Fruit fly (Drosophila melanogaster) whole organism, adult: Measurements from ENCODE around the gene Ir62a.

Experiments
- CG11617 ChIP-seq: fragments of 200-800 bp; sonication (Bioruptor generic); optimal IDR thresholded peaks from 2 replicates; lab custom pipeline; 2017; ENCODE audit warnings: mild to moderate bottlenecking, missing biosample characterization, missing genetic modification reagents, missing genetic modification characterization
- CG12768 ChIP-seq: fragments of 200-800 bp; sonication (Bioruptor generic); optimal IDR thresholded peaks from 2 replicates; lab custom pipeline; 2017; ENCODE audit warnings: missing biosample characterization, missing genetic modification characterization, mild to moderate bottlenecking, moderate library complexity, missing genetic modification reagents
- CG14711 ChIP-seq: fragments of 200-800 bp; sonication (Bioruptor generic); optimal IDR thresholded peaks from 2 replicates; lab custom pipeline; 2018; ENCODE audit warnings: missing biosample characterization, mild to moderate bottlenecking, missing genetic modification characterization, moderate library complexity
- CG1620 ChIP-seq: fragments of 200-800 bp; sonication (Bioruptor generic); optimal IDR thresholded peaks from 2 replicates; lab custom pipeline; 2016; ENCODE audit warnings: missing biosample characterization, missing genetic modification characterization
- CG33017 ChIP-seq: fragments of 200-800 bp; sonication (Bioruptor generic); optimal IDR thresholded peaks from 2 replicates; lab custom pipeline; 2018; ENCODE audit warnings: missing biosample characterization, mild to moderate bottlenecking, missing genetic modification characterization, moderate library complexity
- CG5204 ChIP-seq: fragments of 200-800 bp; sonication (Bioruptor generic); optimal IDR thresholded peaks from 2 replicates; lab custom pipeline; 2016; ENCODE audit warnings: missing biosample characterization, missing genetic modification characterization
- CG7045 ChIP-seq: fragments of 200-800 bp; sonication (Bioruptor generic); optimal IDR thresholded peaks from 2 replicates; lab custom pipeline; 2017; ENCODE audit warnings: missing biosample characterization, mild to moderate bottlenecking, missing genetic modification characterization
- CG7101 ChIP-seq: fragments of 200-800 bp; sonication (Bioruptor generic); optimal IDR thresholded peaks from 2 replicates; lab custom pipeline; 2018; ENCODE audit warnings: missing biosample characterization, mild to moderate bottlenecking, missing genetic modification characterization, moderate library complexity
- Clk ChIP-seq: fragments of 200-800 bp; sonication (Bioruptor generic); optimal IDR thresholded peaks from 2 replicates; lab custom pipeline; 2017; ENCODE audit warnings: missing biosample characterization, missing genetic modification characterization
- Crg-1 ChIP-seq: fragments of 200-800 bp; sonication (Bioruptor generic); optimal IDR thresholded peaks from 2 replicates; lab custom pipeline; 2016; ENCODE audit warnings: missing biosample characterization, missing genetic modification characterization
- Hr96 ChIP-seq: fragments of 200-800 bp; sonication (Bioruptor generic); optimal IDR thresholded peaks from 2 replicates; lab custom pipeline; 2016; ENCODE audit warnings: missing biosample characterization, missing genetic modification characterization
- Mnt ChIP-seq: fragments of 200-800 bp; sonication (Bioruptor generic); optimal IDR thresholded peaks from 2 replicates; lab custom pipeline; 2016; ENCODE audit warnings: missing biosample characterization, mild to moderate bottlenecking, missing genetic modification characterization
- bab1 ChIP-seq: fragments of 200-800 bp; sonication (Bioruptor generic); optimal IDR thresholded peaks from 3 replicates; lab custom pipeline; 2019; ENCODE audit warnings: missing biosample characterization, mild to moderate bottlenecking, missing genetic modification characterization, moderate library complexity
- cic ChIP-seq: fragments of 200-800 bp; sonication (Bioruptor generic); optimal IDR thresholded peaks from 2 replicates; lab custom pipeline; 2017; ENCODE audit warnings: missing biosample characterization, mild to moderate bottlenecking, missing genetic modification characterization, moderate library complexity
- cnc ChIP-seq, 2 experiments: fragments of >200 bp; optimal IDR thresholded peaks; 2 replicates each; lab custom pipeline; 2017
- kay ChIP-seq: fragments of 200-800 bp; sonication (Bioruptor generic); peaks from one replicate; lab custom pipeline; 2016; ENCODE audit warnings: missing biosample characterization, missing genetic modification characterization, borderline replicate concordance
- ovo ChIP-seq: fragments of 200-800 bp; sonication (Bioruptor generic); optimal IDR thresholded peaks from 2 replicates; lab custom pipeline; 2016; ENCODE audit warnings: missing biosample characterization, missing genetic modification characterization
- pad ChIP-seq: fragments of 200-800 bp; sonication (Bioruptor generic); optimal IDR thresholded peaks from 3 replicates; lab custom pipeline; 2017; ENCODE audit warnings: missing biosample characterization, missing genetic modification characterization, mild to moderate bottlenecking, moderate library complexity, missing genetic modification reagents
- tj ChIP-seq: fragments of 200-800 bp; sonication (Bioruptor generic); optimal IDR thresholded peaks from 3 replicates; lab custom pipeline; 2017; ENCODE audit warnings: missing biosample characterization, mild to moderate bottlenecking, missing genetic modification characterization, moderate library complexity
- toe ChIP-seq: fragments of 200-800 bp; sonication (Bioruptor generic); optimal IDR thresholded peaks from 2 replicates; lab custom pipeline; 2016; ENCODE audit warnings: missing biosample characterization, missing genetic modification characterization

The Ir62a gene

DNA sequence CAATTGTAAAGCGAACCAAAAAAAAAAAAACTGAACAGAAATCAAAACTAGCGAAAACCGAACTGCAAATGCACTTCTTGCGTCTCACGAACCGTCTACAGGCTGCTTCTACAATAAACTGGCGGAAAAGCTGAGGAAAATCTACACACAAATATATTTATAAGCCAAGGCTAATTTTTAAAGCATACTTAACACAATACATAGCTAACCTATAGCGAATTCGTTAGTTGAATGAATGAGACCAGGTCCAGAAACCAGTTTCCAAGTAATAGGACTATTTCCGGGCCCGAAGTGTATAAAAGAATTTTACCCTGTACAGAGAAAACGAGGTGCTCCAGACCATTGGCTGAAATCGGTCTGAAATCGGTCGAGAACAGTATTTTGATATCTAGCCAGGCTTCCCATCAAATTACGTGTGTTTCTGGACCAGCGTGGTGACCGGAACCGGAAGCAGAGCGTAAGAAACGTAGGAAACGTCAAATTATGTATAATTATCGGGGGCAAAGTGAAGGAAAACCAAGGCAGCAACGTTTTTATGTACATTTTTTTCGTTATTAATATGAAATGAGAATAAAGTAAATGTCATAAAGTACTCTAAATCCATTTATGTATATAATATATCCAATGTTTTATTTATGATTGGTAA is 44.8 kb upstream of the Ir62a start:
- TF ChIP-seq CG11617 (no peak), CG5204 (GFP tag; lab: Kevin White, UChicago) (no peak), Clk (GFP tag; lab: Kevin White, UChicago) (no peak), Hr96 (GFP tag; lab: Kevin White, UChicago) (no peak), CG1620 (GFP tag; lab: Kevin White, UChicago) (no peak), Crg-1 (no peak)

DNA sequence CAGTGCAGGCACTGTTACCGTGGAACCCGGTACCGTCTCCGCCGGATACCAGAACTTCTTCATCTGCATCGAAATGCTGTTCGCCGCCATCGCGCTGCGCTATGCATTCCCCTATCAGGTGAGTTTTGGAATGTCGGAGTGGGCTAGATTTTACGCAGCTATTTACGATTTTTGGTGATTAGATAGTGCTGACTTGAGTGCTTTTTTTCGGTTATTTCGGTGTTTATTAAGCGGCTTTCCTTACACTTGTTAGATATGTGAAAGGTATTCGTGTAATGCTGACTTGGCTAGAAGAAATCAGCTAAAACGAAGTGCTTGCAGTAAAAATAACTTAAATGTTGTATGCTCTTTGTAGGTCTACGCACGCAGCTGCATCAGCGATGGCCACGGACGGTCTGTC is 42.1 kb upstream of the Ir62a start:
- TF ChIP-seq cic = no peak
- TF ChIP-seq CG33017 = no peak
- TF ChIP-seq Clk (GFP tag; lab: Kevin White, UChicago) = no peak

DNA sequence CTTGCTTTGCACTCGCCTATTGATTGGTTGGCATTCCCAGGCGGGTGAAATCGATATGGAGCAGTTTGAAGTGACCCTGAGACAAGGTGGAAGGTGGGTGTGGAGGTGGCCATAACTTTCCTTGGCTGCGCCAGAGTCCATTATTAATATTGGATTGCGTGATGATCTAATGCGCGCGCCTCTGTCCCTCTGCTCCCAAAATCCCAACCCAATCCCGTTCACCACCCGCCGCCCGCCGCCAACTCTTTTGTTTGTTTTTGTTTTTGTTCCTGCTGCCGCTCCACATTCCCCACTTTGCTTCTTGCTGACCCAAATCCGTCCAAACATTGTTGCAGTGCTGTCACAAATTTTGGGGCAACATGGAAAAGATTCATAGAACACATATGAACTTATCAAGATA is 40.0 kb upstream of the Ir62a start:
- no peak for TF ChIP-seq cic
- no peak for TF ChIP-seq Clk (GFP tag; lab: Kevin White, UChicago)
- no peak for TF ChIP-seq bab1
- no peak for TF ChIP-seq cnc (optimal IDR thresholded peaks at IDR 0.05; lab: Kevin White, UChicago)
- TF ChIP-seq ovo (GFP tag; lab: Kevin White, UChicago) = no peak
- TF ChIP-seq CG7045 (GFP tag; lab: Kevin White, UChicago) = no peak
- peak; percentile 45 for TF ChIP-seq kay (GFP tag; lab: Kevin White, UChicago)
- TF ChIP-seq tj (GFP tag; lab: Kevin White, UChicago) = peak; percentile 1
- no peak for TF ChIP-seq toe
- TF ChIP-seq CG11617 = no peak

DNA sequence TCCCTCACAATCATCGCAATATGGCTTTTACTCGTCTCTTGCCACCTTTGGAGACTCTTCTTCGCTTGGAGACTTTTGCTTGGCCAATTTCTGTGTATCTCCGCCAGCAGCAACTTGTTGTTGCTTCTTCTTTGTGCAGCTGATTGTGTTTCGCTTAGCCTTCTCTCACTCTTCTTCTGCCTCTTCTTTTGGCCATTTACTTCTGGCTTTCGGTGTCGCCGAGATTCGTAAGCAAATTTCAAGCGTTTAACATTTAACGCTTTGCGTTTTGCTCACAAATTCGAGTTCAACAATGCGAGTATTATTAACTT is 38.9 kb upstream of the Ir62a start:
- TF ChIP-seq tj (GFP tag; lab: Kevin White, UChicago) (peak; percentile 59), bab1 (peak; percentile 9), Crg-1 (no peak), CG7101 (no peak), ovo (GFP tag; lab: Kevin White, UChicago) (no peak), CG12768 (GFP tag; lab: Kevin White, UChicago) (no peak), Hr96 (GFP tag; lab: Kevin White, UChicago) (no peak)

DNA sequence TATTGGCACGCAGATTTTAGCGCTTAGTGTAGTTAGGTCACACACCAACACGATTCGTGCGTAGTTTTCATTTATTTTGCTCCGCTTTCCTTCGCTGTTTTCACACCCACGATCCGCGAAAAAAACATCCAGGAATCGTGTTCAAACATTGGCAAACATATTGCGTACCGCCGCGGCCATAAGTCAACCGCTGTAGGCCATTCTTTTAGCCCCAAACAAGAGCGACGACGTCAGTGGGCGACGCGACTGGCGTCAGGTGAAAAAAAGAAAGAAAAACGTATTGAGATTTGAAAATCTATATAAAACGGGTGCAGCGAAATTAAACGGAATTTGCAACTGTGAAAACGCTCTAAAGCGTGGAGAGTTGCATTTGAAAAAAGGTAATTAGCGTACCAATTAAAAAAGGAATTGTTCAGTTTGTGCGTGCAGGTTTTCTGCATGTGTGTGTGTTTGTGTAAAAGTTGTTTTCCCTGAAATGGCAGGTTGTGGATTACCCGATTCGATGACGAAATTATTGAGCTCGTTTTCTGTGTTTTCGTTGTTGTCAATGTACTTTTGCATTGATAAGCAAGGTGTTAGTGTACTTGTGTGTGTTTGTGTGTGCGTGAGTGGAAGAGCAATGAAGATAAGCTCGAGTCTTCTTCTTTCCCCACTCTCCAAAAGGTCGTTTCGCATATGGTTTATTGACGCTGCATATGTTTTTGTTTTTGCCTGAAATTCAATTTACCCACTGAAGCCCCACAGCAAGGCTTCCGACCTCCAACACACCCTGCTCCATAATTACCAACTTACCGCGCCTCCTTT is 38.3 kb upstream of the Ir62a start, which contains the start of gene Tmep:
TSS of gene Tmep (plus strand) at position 20 of the 804 bp plus-strand sequence.
- no peak for TF ChIP-seq bab1
- TF ChIP-seq Mnt (GFP tag; lab: Kevin White, UChicago) = peak; percentile 5
- no peak for TF ChIP-seq ovo (GFP tag; lab: Kevin White, UChicago)
- TF ChIP-seq cnc (optimal IDR thresholded peaks at IDR 0.05; lab: Kevin White, UChicago) = no peak
- peak; percentile 63 for TF ChIP-seq cic
- TF ChIP-seq CG7045 (GFP tag; lab: Kevin White, UChicago) = no peak
- TF ChIP-seq tj (GFP tag; lab: Kevin White, UChicago) = peak; percentile 61
- no peak for TF ChIP-seq CG33017
- no peak for TF ChIP-seq Hr96 (GFP tag; lab: Kevin White, UChicago)
- TF ChIP-seq CG5204 (GFP tag; lab: Kevin White, UChicago) = no peak

DNA sequence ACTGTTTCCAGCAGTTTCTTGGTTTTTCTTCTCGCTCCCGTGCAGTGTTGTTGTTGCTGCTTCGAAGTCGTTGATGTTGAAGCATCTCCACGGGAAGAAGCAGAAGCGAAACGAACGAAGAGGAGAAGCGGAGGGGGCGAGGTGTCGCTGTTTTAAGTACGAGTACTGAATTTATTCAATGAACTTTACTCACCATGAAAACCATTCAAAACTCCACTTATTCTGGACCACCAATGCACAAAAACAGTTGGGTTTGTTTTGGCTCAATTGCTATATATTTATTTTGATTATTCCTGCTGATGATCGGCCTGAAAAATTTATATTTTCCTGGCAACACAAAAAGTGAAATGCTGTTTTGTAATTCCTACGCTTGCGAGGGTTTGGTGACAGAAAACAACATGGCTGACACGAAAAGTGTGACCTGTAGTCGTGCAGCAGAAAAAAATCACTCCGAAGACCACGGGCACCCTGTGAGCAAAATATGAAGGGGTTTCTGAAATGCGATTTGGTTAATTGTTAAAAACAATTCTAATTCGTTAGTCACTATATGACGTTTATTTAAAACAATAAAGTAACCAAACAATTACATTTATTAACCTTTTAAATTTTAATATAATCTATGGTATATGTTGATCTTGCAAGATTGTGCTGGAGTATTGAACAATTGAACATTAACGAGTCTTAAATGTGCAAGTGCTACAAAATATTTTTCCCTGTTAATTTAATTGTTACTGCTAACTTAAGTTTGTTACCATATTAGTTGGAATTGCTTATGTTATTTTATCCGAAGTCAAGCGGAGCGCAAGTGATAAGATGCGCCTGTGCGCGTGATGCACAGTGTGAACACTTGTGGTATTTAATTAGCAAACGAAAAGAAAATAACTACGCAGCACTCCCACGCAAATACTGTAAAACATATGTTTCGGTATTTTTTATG is 37.4 kb upstream of the Ir62a start, which contains the start of gene CG7879:
TSS of gene CG7879 (minus strand) at position 384 of the 937 bp plus-strand sequence.
- TF ChIP-seq CG7101 = peak; percentile 24
- no peak for TF ChIP-seq CG14711 (tag; lab: Kevin White, UChicago)
- peak; percentile 53 for TF ChIP-seq bab1
- TF ChIP-seq CG1620 (GFP tag; lab: Kevin White, UChicago) = peak; percentile 28
- TF ChIP-seq cnc (optimal IDR thresholded peaks at IDR 0.05; lab: Kevin White, UChicago) = no peak
- TF ChIP-seq toe = no peak
- no peak for TF ChIP-seq pad (GFP tag; lab: Kevin White, UChicago)
- no peak for TF ChIP-seq Hr96 (GFP tag; lab: Kevin White, UChicago)
- peak; percentile 98 for TF ChIP-seq cic
- no peak for TF ChIP-seq CG5204 (GFP tag; lab: Kevin White, UChicago)
- TF ChIP-seq CG7045 (GFP tag; lab: Kevin White, UChicago) = no peak
- no peak for TF ChIP-seq Crg-1
- TF ChIP-seq Mnt (GFP tag; lab: Kevin White, UChicago) = peak; percentile 20
- no peak for TF ChIP-seq CG33017
- no peak for TF ChIP-seq kay (GFP tag; lab: Kevin White, UChicago)
- peak; percentile 7 for TF ChIP-seq CG11617
- no peak for TF ChIP-seq Clk (GFP tag; lab: Kevin White, UChicago)
- TF ChIP-seq tj (GFP tag; lab: Kevin White, UChicago) = no peak
- TF ChIP-seq ovo (GFP tag; lab: Kevin White, UChicago) = peak; percentile 2
- no peak for TF ChIP-seq CG12768 (GFP tag; lab: Kevin White, UChicago)
